Worm (Caenorhabditis elegans): Measurements from ENCODE around the gene cnd-1.

cnd-1 gene

ce11 chrIII:5234312-5234711 is 10.1 kb downstream of the cnd-1 start, which contains the start of gene mrps-26:
TSS of gene mrps-26 (plus strand) at chrIII:5234612.
- TF ChIP-seq nhr-80 (tag; optimal IDR thresholded peaks at IDR 0.05) (no peak), lin-35 (GFP tag; optimal IDR thresholded peaks at IDR 0.05) (peak in 1 of 3 experiments; percentile 1), T07F8.4 (tag; optimal IDR thresholded peaks at IDR 0.05) (no peak), snpc-1.1 (tag; optimal IDR thresholded peaks at IDR 0.05; ENCODE audit: insufficient read depth) (no peak), ceh-58 (GFP tag; IDR thresholded peaks at IDR 0.05) (no peak), lin-54 (GFP tag; optimal IDR thresholded peaks at IDR 0.05) (no peak)

ce11 chrIII:5233140-5233539 is 11.3 kb downstream of the cnd-1 start:
- TF ChIP-seq nfyb-1 (GFP tag; IDR thresholded peaks at IDR 0.05) = no peak
- no peak for TF ChIP-seq B0336.3 (GFP tag; IDR thresholded peaks at IDR 0.05)
- no peak for TF ChIP-seq Y53G8AR.9 (GFP tag; conservative IDR thresholded peaks at IDR 0.05)
- no peak for TF ChIP-seq ceh-100 (GFP tag; IDR thresholded peaks at IDR 0.05)
- TF ChIP-seq lin-35 (GFP tag; optimal IDR thresholded peaks at IDR 0.05) = no peak
- TF ChIP-seq lin-54 (GFP tag; optimal IDR thresholded peaks at IDR 0.05) = no peak
- TF ChIP-seq attf-5 (GFP tag; optimal IDR thresholded peaks at IDR 0.05) = no peak
- TF ChIP-seq attf-6 (GFP tag; IDR thresholded peaks at IDR 0.05) = no peak
- TF ChIP-seq efl-1 (GFP tag; optimal IDR thresholded peaks at IDR 0.05) = no peak
- TF ChIP-seq ceh-79 (tag; optimal IDR thresholded peaks at IDR 0.05) = no peak
- TF ChIP-seq cebp-2 (GFP tag; IDR thresholded peaks at IDR 0.05) = no peak
- TF ChIP-seq Y79H2A.3 (GFP tag; conservative IDR thresholded peaks at IDR 0.05) = no peak
- TF ChIP-seq bed-2 (GFP tag; IDR thresholded peaks at IDR 0.05) = no peak

- 0 out of 2 replicates have a peak, but pooled peaks have one; percentile 53 for TF ChIP-seq lin-26 (GFP tag; IDR thresholded peaks at IDR 0.05)
- no peak; the same call in 1 of the 2 replicates for TF ChIP-seq C06A6.2 (GFP tag; conservative IDR thresholded peaks at IDR 0.05)
- TF ChIP-seq somi-1 (GFP tag; optimal IDR thresholded peaks at IDR 0.05) = peak; percentile 20
- peak; percentile 10 for TF ChIP-seq K12H6.12 (tag; optimal IDR thresholded peaks at IDR 0.05)
- no peak for TF ChIP-seq mel-28 (tag; optimal IDR thresholded peaks at IDR 0.05; ENCODE audit: borderline replicate concordance)
- no peak for TF ChIP-seq bed-2 (GFP tag; IDR thresholded peaks at IDR 0.05)
- TF ChIP-seq tbx-9 (tag; optimal IDR thresholded peaks at IDR 0.05; ENCODE audit: borderline replicate concordance) = peak; percentile 26
- TF ChIP-seq egrh-3 (GFP tag; IDR thresholded peaks at IDR 0.05) = no peak
- TF ChIP-seq K11D2.4 (GFP tag; IDR thresholded peaks at IDR 0.05) = no peak
- peak; percentile 96 for TF ChIP-seq F57C9.4 (tag; optimal IDR thresholded peaks at IDR 0.05)
- TF ChIP-seq F57A8.1 (GFP tag; optimal IDR thresholded peaks at IDR 0.05) = peak; percentile 36
- no peak for TF ChIP-seq F37B4.10 (GFP tag; IDR thresholded peaks at IDR 0.05)
- no peak for TF ChIP-seq rpc-1 (optimal IDR thresholded peaks at IDR 0.05)
- TF ChIP-seq rpc-1 (tag; optimal IDR thresholded peaks at IDR 0.05) = no peak
- TF ChIP-seq F49E8.2 (tag; optimal IDR thresholded peaks at IDR 0.05; ENCODE audit: insufficient read depth) = peak; percentile 91
- no peak for TF ChIP-seq gei-17 (GFP tag; optimal IDR thresholded peaks at IDR 0.05)
- TF ChIP-seq Y56A3A.18 (GFP tag; IDR thresholded peaks at IDR 0.05) = peak; percentile 85
- TF ChIP-seq B0019.2 (GFP tag; conservative IDR thresholded peaks at IDR 0.05) = no peak
- TF ChIP-seq F55B11.4 (tag; optimal IDR thresholded peaks at IDR 0.05; ENCODE audit: borderline replicate concordance, insufficient read depth) = no peak
- TF ChIP-seq Y53G8AR.9 (GFP tag; conservative IDR thresholded peaks at IDR 0.05) = peak; percentile 85
- no peak for TF ChIP-seq nhr-120 (GFP tag; IDR thresholded peaks at IDR 0.05)
- TF ChIP-seq snpc-1.3 (tag; optimal IDR thresholded peaks at IDR 0.05; ENCODE audit: insufficient read depth) = peak; percentile 68
- TF ChIP-seq ets-4 (GFP tag; optimal IDR thresholded peaks at IDR 0.05) = peak; percentile 9
- peak; percentile 75; the same call in 1 of the 2 replicates for TF ChIP-seq attf-6 (GFP tag; IDR thresholded peaks at IDR 0.05)
- TF ChIP-seq D2030.7 (GFP tag; IDR thresholded peaks at IDR 0.05) = peak; percentile 47
- peak; percentile 53 for TF ChIP-seq lin-40 (tag; optimal IDR thresholded peaks at IDR 0.05)
- TF ChIP-seq atf-7 (tag; optimal IDR thresholded peaks at IDR 0.05) = peak; percentile 79
- peak; percentile 90 for TF ChIP-seq ceh-79 (tag; optimal IDR thresholded peaks at IDR 0.05)
- peak; percentile 36 for TF ChIP-seq T26A5.8 (tag; optimal IDR thresholded peaks at IDR 0.05)
- no peak for TF ChIP-seq T07F8.4 (tag; optimal IDR thresholded peaks at IDR 0.05)
- TF ChIP-seq lin-35 (GFP tag; optimal IDR thresholded peaks at IDR 0.05) = peak in 1 of 3 experiments; percentile 22
- TF ChIP-seq ztf-22 (GFP tag; optimal IDR thresholded peaks at IDR 0.05) = no peak
- TF ChIP-seq B0336.3 (GFP tag; IDR thresholded peaks at IDR 0.05) = peak; percentile 96
- no peak for TF ChIP-seq hlh-26 (GFP tag; conservative IDR thresholded peaks at IDR 0.05)
Observed at ce11 chrIII:5230415-5230814, 14.0 kb downstream of the cnd-1 start, which contains the start of gene prmt-5. TSS of gene prmt-5 (plus strand) at chrIII:5230555.
